Worm (Caenorhabditis elegans): ENCODE measurements around the gene C05D9.9.
A peak's percentile ranks its signal among the peaks of the same experiment; 100 is the strongest.

Gene C05D9.9

ce11 chrX:1119305-1119704, 4.7 kb downstream of the C05D9.9 start, which contains the start of gene C05D9.7:
TSS of gene C05D9.7 (minus strand) at chrX:1119405.
- TF ChIP-seq lin-13 (tag; optimal IDR thresholded peaks at IDR 0.05) = no peak
- TF ChIP-seq flh-1 (GFP tag; optimal IDR thresholded peaks at IDR 0.05) = no peak

- no peak for TF ChIP-seq drap-1 (GFP tag; optimal IDR thresholded peaks at IDR 0.05)
- TF ChIP-seq bed-3 (GFP tag; optimal IDR thresholded peaks at IDR 0.05) = no peak
- TF ChIP-seq elt-3 (tag; optimal IDR thresholded peaks at IDR 0.05) = no peak
- no peak for TF ChIP-seq ceh-43 (GFP tag; optimal IDR thresholded peaks at IDR 0.05)
- no peak for TF ChIP-seq lin-13 (tag; optimal IDR thresholded peaks at IDR 0.05)
- no peak for TF ChIP-seq nhr-28 (tag; optimal IDR thresholded peaks at IDR 0.05)
- no peak for TF ChIP-seq cnd-1 (tag; optimal IDR thresholded peaks at IDR 0.05)
- no peak for TF ChIP-seq lsy-2 (tag; optimal IDR thresholded peaks at IDR 0.05)
- no peak for TF ChIP-seq ztf-11 (tag; optimal IDR thresholded peaks at IDR 0.05)
- no peak for TF ChIP-seq mep-1 (tag; optimal IDR thresholded peaks at IDR 0.05)
- no peak for TF ChIP-seq nhr-237 (tag; optimal IDR thresholded peaks at IDR 0.05)
- TF ChIP-seq flh-1 (GFP tag; optimal IDR thresholded peaks at IDR 0.05) = no peak
- no peak for TF ChIP-seq elt-1 (tag; optimal IDR thresholded peaks at IDR 0.05; ENCODE audit: borderline replicate concordance, insufficient read depth)
- TF ChIP-seq unc-120 (tag; optimal IDR thresholded peaks at IDR 0.05; ENCODE audit: poor library complexity, severe bottlenecking) = no peak
- no peak for TF ChIP-seq ham-2 (GFP tag; optimal IDR thresholded peaks at IDR 0.05)
- no peak for TF ChIP-seq mab-5 (tag; optimal IDR thresholded peaks at IDR 0.05)
- TF ChIP-seq sem-2 (GFP tag; optimal IDR thresholded peaks at IDR 0.05) = no peak
- TF ChIP-seq nhr-2 (tag; optimal IDR thresholded peaks at IDR 0.05) = no peak
- no peak for TF ChIP-seq hlh-1 (tag; optimal IDR thresholded peaks at IDR 0.05)
- no peak for TF ChIP-seq tbx-8 (GFP tag; optimal IDR thresholded peaks at IDR 0.05)
These were observed 6.8 kb downstream of the C05D9.9 start for ce11 chrX:1117252-1117651.

- no peak for TF ChIP-seq lin-13 (tag; optimal IDR thresholded peaks at IDR 0.05)
- no peak for TF ChIP-seq ham-2 (GFP tag; optimal IDR thresholded peaks at IDR 0.05)
- TF ChIP-seq mls-2 (tag; optimal IDR thresholded peaks at IDR 0.05) = no peak
- TF ChIP-seq cnd-1 (tag; optimal IDR thresholded peaks at IDR 0.05) = no peak
- TF ChIP-seq nhr-28 (tag; optimal IDR thresholded peaks at IDR 0.05) = no peak
- no peak for TF ChIP-seq pha-4 (tag; optimal IDR thresholded peaks at IDR 0.05)
- no peak for TF ChIP-seq ztf-11 (tag; optimal IDR thresholded peaks at IDR 0.05)
- TF ChIP-seq hlh-1 (tag; optimal IDR thresholded peaks at IDR 0.05) = peak; percentile 64
- TF ChIP-seq elt-1 (tag; optimal IDR thresholded peaks at IDR 0.05; ENCODE audit: borderline replicate concordance, insufficient read depth) = no peak
These were observed 8.8 kb downstream of the C05D9.9 start for ce11 chrX:1115207-1115606.

ce11 chrX:1111603-1112002, 12.4 kb downstream of the C05D9.9 start, which contains the start of gene C05D9.3:
TSS of gene C05D9.3 (plus strand) at chrX:1111903.
- TF ChIP-seq snpc-4 (tag; optimal IDR thresholded peaks at IDR 0.05) = no peak
- TF ChIP-seq ztf-11 (tag; optimal IDR thresholded peaks at IDR 0.05) = no peak
- no peak for TF ChIP-seq lin-32 (GFP tag; optimal IDR thresholded peaks at IDR 0.05)
- TF ChIP-seq nhr-237 (tag; optimal IDR thresholded peaks at IDR 0.05) = no peak
- TF ChIP-seq lsy-2 (tag; optimal IDR thresholded peaks at IDR 0.05) = no peak
- no peak for TF ChIP-seq nhr-12 (tag; optimal IDR thresholded peaks at IDR 0.05)
- no peak for TF ChIP-seq pha-4 (tag; optimal IDR thresholded peaks at IDR 0.05)

- no peak for TF ChIP-seq ceh-43 (GFP tag; optimal IDR thresholded peaks at IDR 0.05)
- TF ChIP-seq M03D4.4 (tag; optimal IDR thresholded peaks at IDR 0.05) = no peak
- TF ChIP-seq hlh-1 (tag; optimal IDR thresholded peaks at IDR 0.05) = peak; percentile 98
- TF ChIP-seq nhr-28 (tag; optimal IDR thresholded peaks at IDR 0.05) = no peak
- peak; percentile 48 for TF ChIP-seq unc-120 (tag; optimal IDR thresholded peaks at IDR 0.05; ENCODE audit: poor library complexity, severe bottlenecking)
These were observed 13.3 kb downstream of the C05D9.9 start for ce11 chrX:1110723-1111122.

- TF ChIP-seq cnd-1 (tag; optimal IDR thresholded peaks at IDR 0.05) (no peak), ham-2 (GFP tag; optimal IDR thresholded peaks at IDR 0.05) (no peak), lsy-2 (tag; optimal IDR thresholded peaks at IDR 0.05) (no peak), tbx-8 (GFP tag; optimal IDR thresholded peaks at IDR 0.05) (no peak), ces-1 (GFP tag; optimal IDR thresholded peaks at IDR 0.05) (no peak), unc-39 (tag; optimal IDR thresholded peaks at IDR 0.05) (no peak), M03D4.4 (tag; optimal IDR thresholded peaks at IDR 0.05) (no peak), hlh-1 (tag; optimal IDR thresholded peaks at IDR 0.05) (peak; percentile 92), nhr-237 (tag; optimal IDR thresholded peaks at IDR 0.05) (no peak), flh-1 (GFP tag; optimal IDR thresholded peaks at IDR 0.05) (no peak), ceh-83 (GFP tag; optimal IDR thresholded peaks at IDR 0.05) (no peak), unc-62 (GFP tag; optimal IDR thresholded peaks at IDR 0.05) (peak; percentile 93), zip-8 (tag; optimal IDR thresholded peaks at IDR 0.05) (no peak), unc-120 (tag; optimal IDR thresholded peaks at IDR 0.05; ENCODE audit: poor library complexity, severe bottlenecking) (peak; percentile 47), lin-13 (tag; optimal IDR thresholded peaks at IDR 0.05) (no peak), snpc-4 (tag; optimal IDR thresholded peaks at IDR 0.05) (no peak), lin-32 (GFP tag; optimal IDR thresholded peaks at IDR 0.05) (no peak), nhr-12 (tag; optimal IDR thresholded peaks at IDR 0.05) (no peak), blmp-1 (tag; optimal IDR thresholded peaks at IDR 0.05) (no peak), bed-3 (GFP tag; optimal IDR thresholded peaks at IDR 0.05) (no peak), pha-4 (tag; optimal IDR thresholded peaks at IDR 0.05) (no peak), elt-3 (tag; optimal IDR thresholded peaks at IDR 0.05) (no peak)
These were observed 15.2 kb downstream of the C05D9.9 start for ce11 chrX:1108874-1109273.

All from whole organism, mixed stage, embryonic.